Worm (Caenorhabditis elegans) whole organism, young adult: ENCODE results near the gene noca-2.

Experiments used
- nhr-80 ChIP-seq: sonication (generic microtip); optimal IDR thresholded peaks from 2 replicates; lab custom pipeline; 2016; ENCODE audit warnings: missing genetic modification characterization, missing compliant biosample characterization
- ztf-26 ChIP-seq: sonication (generic microtip); optimal IDR thresholded peaks from 2 replicates; lab custom pipeline; 2017; ENCODE audit warnings: missing genetic modification characterization, missing compliant biosample characterization

The noca-2 gene

ce11 chrX:11720058-11720457 is 53.1 kb downstream of the noca-2 start:
- TF ChIP-seq ztf-26 = no peak
- TF ChIP-seq nhr-80 (tag; lab: Kevin White, UChicago) = peak; percentile 5
